Worm (Caenorhabditis elegans) whole organism, L3 larva: ENCODE results near the gene K02E10.7.

Experiments
- R02D3.7 ChIP-seq: fragments of 150-350 bp; optimal IDR thresholded peaks from 2 replicates; lab custom pipeline; 2014; ENCODE audit warnings: missing biosample characterization, missing genetic modification characterization
- ZK546.5 ChIP-seq: sonication (generic microtip); optimal IDR thresholded peaks from 2 replicates; lab custom pipeline; 2017; ENCODE audit warnings: missing biosample characterization, missing genetic modification characterization
- aly-2 ChIP-seq: fragments of 150-350 bp; optimal IDR thresholded peaks from 2 replicates; lab custom pipeline; 2014; ENCODE audit warnings: missing biosample characterization, missing genetic modification characterization
- ama-1 ChIP-seq: fragments of 150-350 bp; optimal IDR thresholded peaks from 2 replicates; lab custom pipeline; 2018
- ceh-16 ChIP-seq: sonication (generic microtip); optimal IDR thresholded peaks from 2 replicates; lab custom pipeline; 2017; ENCODE audit warnings: missing biosample characterization, missing genetic modification characterization
- ceh-28 ChIP-seq: fragments of 150-350 bp; optimal IDR thresholded peaks from 2 replicates; lab custom pipeline; 2014; ENCODE audit warnings: missing biosample characterization, missing genetic modification reagents, missing genetic modification characterization
- ceh-9 ChIP-seq: sonication (generic microtip); optimal IDR thresholded peaks from 2 replicates; lab custom pipeline; 2018; ENCODE audit warnings: missing biosample characterization, missing genetic modification characterization
- daf-12 ChIP-seq: fragments of 150-350 bp; optimal IDR thresholded peaks from 2 replicates; lab custom pipeline; 2014; ENCODE audit warnings: missing biosample characterization, missing genetic modification reagents, missing genetic modification characterization
- egl-5 ChIP-seq: fragments of 150-350 bp; optimal IDR thresholded peaks from 2 replicates; lab custom pipeline; 2017; ENCODE audit warnings: missing biosample characterization, missing genetic modification reagents, missing genetic modification characterization, inconsistent platforms
- elt-1 ChIP-seq: fragments of 150-350 bp; optimal IDR thresholded peaks from 2 replicates; lab custom pipeline; 2014; ENCODE audit warnings: missing biosample characterization, missing genetic modification characterization
- elt-2 ChIP-seq: sonication (generic microtip); optimal IDR thresholded peaks from 2 replicates; lab custom pipeline; 2016; ENCODE audit warnings: missing genetic modification reagents, mild to moderate bottlenecking, missing genetic modification characterization, missing compliant biosample characterization
- fkh-10 ChIP-seq: sonication (generic microtip); optimal IDR thresholded peaks from 2 replicates; lab custom pipeline; 2017; ENCODE audit warnings: missing biosample characterization, missing genetic modification reagents, missing genetic modification characterization
- fkh-2 ChIP-seq: fragments of 150-350 bp; optimal IDR thresholded peaks from 2 replicates; lab custom pipeline; 2014; ENCODE audit warnings: missing biosample characterization, missing genetic modification reagents, missing genetic modification characterization
- hmg-11 ChIP-seq: sonication (generic microtip); optimal IDR thresholded peaks from 2 replicates; lab custom pipeline; 2016; ENCODE audit warnings: missing genetic modification characterization, missing compliant biosample characterization
- jun-1 ChIP-seq: fragments of 150-350 bp; optimal IDR thresholded peaks from 2 replicates; lab custom pipeline; 2014; ENCODE audit warnings: missing biosample characterization, missing genetic modification reagents, missing genetic modification characterization
- lin-15B ChIP-seq: fragments of 150-350 bp; optimal IDR thresholded peaks from 2 replicates; lab custom pipeline; 2014; ENCODE audit warnings: missing biosample characterization, missing genetic modification characterization
- lin-39 ChIP-seq: fragments of 150-350 bp; optimal IDR thresholded peaks from 2 replicates; lab custom pipeline; 2018; ENCODE audit warnings: missing biosample characterization, missing genetic modification reagents, missing genetic modification characterization
- lsy-12 ChIP-seq: sonication (generic microtip); optimal IDR thresholded peaks from 2 replicates; lab custom pipeline; 2016; ENCODE audit warnings: mild to moderate bottlenecking, missing genetic modification characterization, missing compliant biosample characterization
- mdl-1 ChIP-seq: fragments of 150-350 bp; optimal IDR thresholded peaks from 2 replicates; lab custom pipeline; 2014; ENCODE audit warnings: missing biosample characterization, missing genetic modification characterization
- mml-1 ChIP-seq: fragments of 150-350 bp; sonication (generic microtip); optimal IDR thresholded peaks from 3 replicates; lab custom pipeline; 2014; ENCODE audit warnings: missing biosample characterization, missing genetic modification characterization
- nfya-1 ChIP-seq: sonication (generic microtip); optimal IDR thresholded peaks from 2 replicates; lab custom pipeline; 2017; ENCODE audit warnings: missing genetic modification characterization, mild to moderate bottlenecking, missing compliant biosample characterization, antibody characterized with exemption, moderate library complexity; ENCODE audit not compliant: insufficient read depth
- nhr-11 ChIP-seq: fragments of 150-350 bp; optimal IDR thresholded peaks from 2 replicates; lab custom pipeline; 2014; ENCODE audit warnings: missing biosample characterization, missing genetic modification characterization
- nhr-23 ChIP-seq: fragments of 150-350 bp; optimal IDR thresholded peaks from 2 replicates; lab custom pipeline; 2014; ENCODE audit warnings: missing biosample characterization, missing genetic modification reagents, missing genetic modification characterization
- nhr-237 ChIP-seq: fragments of 150-350 bp; optimal IDR thresholded peaks from 2 replicates; lab custom pipeline; 2014; ENCODE audit warnings: missing biosample characterization, missing genetic modification characterization
- nhr-25 ChIP-seq: sonication (generic microtip); optimal IDR thresholded peaks from 2 replicates; lab custom pipeline; 2017; ENCODE audit warnings: missing biosample characterization, missing genetic modification characterization
- nhr-28 ChIP-seq: fragments of 150-350 bp; optimal IDR thresholded peaks from 2 replicates; lab custom pipeline; 2014; ENCODE audit warnings: missing biosample characterization, missing genetic modification characterization
- nhr-77 ChIP-seq: fragments of 150-350 bp; optimal IDR thresholded peaks from 2 replicates; lab custom pipeline; 2014; ENCODE audit warnings: missing biosample characterization, missing genetic modification characterization
- pha-4 ChIP-seq: fragments of 150-350 bp; optimal IDR thresholded peaks from 2 replicates; lab custom pipeline; 2014; ENCODE audit warnings: missing biosample characterization, missing genetic modification reagents, missing genetic modification characterization
- pqm-1 ChIP-seq: fragments of 150-350 bp; optimal IDR thresholded peaks from 2 replicates; lab custom pipeline; 2017; ENCODE audit warnings: missing biosample characterization, missing genetic modification characterization, inconsistent platforms
- skn-1 ChIP-seq: fragments of 150-350 bp; optimal IDR thresholded peaks from 2 replicates; lab custom pipeline; 2014; ENCODE audit warnings: missing biosample characterization, missing genetic modification characterization
- tbx-2 ChIP-seq: sonication (generic microtip); optimal IDR thresholded peaks from 2 replicates; lab custom pipeline; 2016; ENCODE audit warnings: mild to moderate bottlenecking, missing genetic modification characterization, missing compliant biosample characterization
- unc-62 ChIP-seq: fragments of 150-350 bp; sonication (generic microtip); optimal IDR thresholded peaks from 4 replicates; lab custom pipeline; 2014; ENCODE audit warnings: missing biosample characterization, missing genetic modification reagents, missing genetic modification characterization
- ztf-11 ChIP-seq: fragments of 150-350 bp; optimal IDR thresholded peaks from 2 replicates; lab custom pipeline; 2014; ENCODE audit warnings: missing biosample characterization, missing genetic modification characterization
- ztf-4 ChIP-seq: fragments of 150-350 bp; optimal IDR thresholded peaks from 2 replicates; lab custom pipeline; 2014; ENCODE audit warnings: missing biosample characterization, missing genetic modification characterization

The K02E10.7 gene

DNA sequence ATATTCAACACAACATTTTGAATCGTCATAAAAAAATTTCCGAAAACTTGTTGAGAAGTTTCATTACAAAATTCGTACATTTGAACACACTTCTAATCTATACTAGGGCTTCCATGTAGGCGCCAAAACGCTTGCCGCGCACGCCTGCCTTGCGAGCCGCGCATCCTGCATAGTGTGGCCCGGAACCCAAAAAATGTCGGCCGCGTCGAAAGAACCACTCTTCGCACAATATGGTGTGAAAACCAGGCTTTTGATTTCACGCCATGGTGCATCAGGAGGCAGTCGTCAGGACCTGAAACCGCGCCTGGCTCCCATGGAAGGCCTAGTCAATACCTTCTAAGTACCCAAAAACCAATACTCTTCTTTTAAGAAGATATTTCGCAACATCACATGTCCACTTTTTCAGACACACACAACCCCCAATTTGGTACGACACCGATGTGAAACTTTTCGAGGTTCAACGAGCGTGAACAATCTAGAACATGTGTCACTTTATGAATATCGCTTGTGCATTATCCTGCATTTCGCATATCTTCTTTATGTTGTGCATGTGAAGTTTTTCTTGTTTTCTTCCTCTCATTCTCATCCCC lies 14.7 kb downstream of the K02E10.7 start:
- TF ChIP-seq ceh-28 (tag; lab: Kevin White, UChicago) (no peak), R02D3.7 (tag; lab: Kevin White, UChicago) (no peak), unc-62 (GFP tag; lab: Kevin White, UChicago) (no peak), lin-39 (no peak), nhr-23 (tag; lab: Kevin White, UChicago) (no peak), lsy-12 (tag; lab: Kevin White, UChicago) (no peak), nhr-25 (no peak), ZK546.5 (tag; lab: Kevin White, UChicago) (no peak), egl-5 (tag; lab: Kevin White, UChicago) (no peak), ztf-4 (no peak), ama-1 (lab: Kevin White, UChicago) (no peak), lin-15B (tag; lab: Kevin White, UChicago) (no peak), ceh-16 (no peak), tbx-2 (tag; lab: Kevin White, UChicago) (no peak), ceh-9 (tag; lab: Kevin White, UChicago) (no peak), elt-1 (tag; lab: Kevin White, UChicago) (no peak), nhr-77 (tag; lab: Kevin White, UChicago) (no peak)

DNA sequence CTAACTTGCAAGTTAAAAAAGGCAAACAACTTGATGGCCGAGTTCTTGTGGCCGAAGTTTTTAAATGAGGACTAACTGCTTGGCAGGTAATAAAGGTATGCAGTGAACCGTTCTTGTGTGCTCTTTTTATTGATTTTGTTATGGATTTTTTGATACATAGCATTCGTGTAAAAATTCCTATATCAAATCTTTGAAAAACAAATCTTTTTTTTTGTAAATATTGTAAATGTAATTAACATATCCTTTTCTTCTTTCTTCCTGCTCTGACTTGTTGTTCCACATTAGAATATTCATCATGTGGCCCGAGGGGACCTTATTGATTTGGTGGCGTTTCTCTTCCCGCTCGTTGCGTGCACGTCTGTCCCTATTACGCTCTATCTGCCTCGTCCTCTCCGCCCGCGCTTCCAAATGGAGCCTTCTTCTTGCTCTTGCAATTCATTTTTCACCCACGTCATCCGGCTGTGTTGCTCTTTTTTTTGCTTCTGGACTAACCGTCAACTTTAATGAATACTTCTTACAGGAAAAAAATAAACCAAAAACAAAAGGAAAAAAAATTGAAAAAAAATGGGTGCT lies 19.7 kb downstream of the K02E10.7 start, which contains the start of gene hid-1:
TSS of gene hid-1 (plus strand) at position 523 of the 573 bp plus-strand sequence.
- TF ChIP-seq fkh-10 (GFP tag; lab: Kevin White, UChicago) (peak; percentile 20), nhr-11 (tag; lab: Kevin White, UChicago) (no peak), ztf-11 (tag; lab: Kevin White, UChicago) (no peak), tbx-2 (tag; lab: Kevin White, UChicago) (no peak), nhr-237 (no peak), egl-5 (tag; lab: Kevin White, UChicago) (no peak), aly-2 (no peak), nfya-1 (tag; lab: Kevin White, UChicago) (peak; percentile 38), lin-39 (peak; percentile 62), elt-2 (peak; percentile 4), hmg-11 (tag; lab: Kevin White, UChicago) (peak; percentile 69), pha-4 (tag; lab: Kevin White, UChicago) (peak; percentile 30), elt-1 (tag; lab: Kevin White, UChicago) (no peak)

DNA sequence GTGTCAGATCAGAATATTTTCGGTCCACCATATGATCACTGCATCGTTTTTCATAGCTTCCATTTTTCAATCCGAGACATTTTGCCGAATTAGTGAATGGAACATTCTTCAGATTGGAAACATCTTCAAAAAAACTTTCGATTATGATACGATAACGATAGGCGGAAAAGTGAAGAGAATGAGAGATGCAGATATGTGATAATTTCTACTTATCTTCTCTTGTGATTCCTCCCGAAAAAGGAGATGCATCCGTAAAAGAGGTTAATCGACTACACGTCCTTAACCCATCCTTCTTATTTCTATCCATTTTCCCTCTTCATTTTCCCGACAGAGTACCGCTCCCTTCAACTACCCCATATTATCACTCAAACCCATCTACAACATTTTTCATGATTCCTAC lies 25.3 kb downstream of the K02E10.7 start, which contains the start of gene K02E10.4:
TSS of gene K02E10.4 (plus strand) at position 186 of the 400 bp plus-strand sequence.
- TF ChIP-seq pqm-1 (tag; lab: Kevin White, UChicago) (no peak), nhr-23 (tag; lab: Kevin White, UChicago) (peak; percentile 46)
- TF ChIP-seq, all 47 proteins: peak for 1

DNA sequence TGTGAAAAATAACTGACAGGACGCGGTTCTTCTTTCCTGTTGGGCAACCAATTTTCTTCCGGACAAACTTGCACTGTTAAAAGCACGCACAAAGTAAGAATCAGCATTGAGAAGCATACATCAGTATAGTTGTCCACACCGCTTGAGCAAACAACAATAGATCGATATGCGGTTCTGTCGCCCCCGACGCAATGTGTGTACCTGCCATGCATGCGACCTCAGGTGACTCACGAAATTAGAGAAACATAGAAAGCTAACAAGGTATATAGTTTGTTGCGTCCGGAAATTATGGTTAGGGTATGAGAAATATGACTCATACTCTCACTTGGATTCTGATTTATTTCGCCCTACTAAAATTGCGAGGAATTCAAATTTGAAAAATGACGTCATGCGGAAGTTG lies 25.7 kb downstream of the K02E10.7 start, which contains the start of gene K02E10.6:
TSS of gene K02E10.6 (minus strand) at position 149 of the 400 bp plus-strand sequence.
- TF ChIP-seq daf-12 = no peak
- TF ChIP-seq skn-1 (tag; lab: Kevin White, UChicago) = no peak
- TF ChIP-seq pqm-1 (tag; lab: Kevin White, UChicago) = peak; percentile 9

DNA sequence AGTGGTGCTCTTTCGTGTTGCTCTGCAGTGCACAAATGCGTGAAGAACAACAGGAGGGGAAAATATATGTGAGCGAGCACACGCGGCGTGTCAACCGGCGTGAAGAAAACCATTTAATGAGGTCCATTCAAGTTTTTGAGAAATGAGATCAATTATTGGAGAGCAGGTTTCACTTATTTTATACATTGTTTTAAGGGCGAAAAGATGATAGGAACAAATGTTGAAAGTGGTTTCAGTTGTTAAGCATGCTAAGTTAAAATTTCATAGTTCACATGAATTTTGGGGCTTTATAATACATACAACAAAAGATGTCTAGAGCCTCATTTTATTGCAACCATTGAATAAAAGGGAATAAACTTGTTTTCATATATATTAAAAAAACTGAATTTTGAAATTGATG lies 29.5 kb downstream of the K02E10.7 start, which contains the start of gene K02E10.5:
TSS of gene K02E10.5 (minus strand) at position 101 of the 400 bp plus-strand sequence.
- TF ChIP-seq nfya-1 (tag; lab: Kevin White, UChicago) = no peak
- TF ChIP-seq egl-5 (tag; lab: Kevin White, UChicago) = no peak
- TF ChIP-seq mml-1 = no peak
- TF ChIP-seq pqm-1 (tag; lab: Kevin White, UChicago) = no peak
- no peak for TF ChIP-seq lin-15B (tag; lab: Kevin White, UChicago)
- TF ChIP-seq nhr-25 = no peak
- TF ChIP-seq mdl-1 = no peak
- TF ChIP-seq jun-1 = no peak
- no peak for TF ChIP-seq skn-1 (tag; lab: Kevin White, UChicago)
- no peak for TF ChIP-seq ceh-28 (tag; lab: Kevin White, UChicago)
- TF ChIP-seq unc-62 (GFP tag; lab: Kevin White, UChicago) = no peak
- no peak for TF ChIP-seq nhr-28 (tag; lab: Kevin White, UChicago)
- TF ChIP-seq elt-2 = no peak
- TF ChIP-seq fkh-2 (tag; lab: Kevin White, UChicago) = no peak
- no peak for TF ChIP-seq lin-39
- no peak for TF ChIP-seq nhr-77 (tag; lab: Kevin White, UChicago)
- no peak for TF ChIP-seq ama-1 (lab: Kevin White, UChicago)
- TF ChIP-seq, all 47 proteins: peak for 0
